Worm (Caenorhabditis elegans) whole organism, late embryonic: ENCODE data around the gene srg-58.

ENCODE experiments used
- C08G9.2 ChIP-seq: sonication (generic microtip); optimal IDR thresholded peaks from 2 replicates; lab custom pipeline; 2016; ENCODE audit warnings: mild to moderate bottlenecking, missing genetic modification characterization, moderate library complexity, missing compliant biosample characterization
- F13H6.1 ChIP-seq: sonication (generic microtip); optimal IDR thresholded peaks from 2 replicates; lab custom pipeline; 2016; ENCODE audit warnings: missing genetic modification characterization, missing compliant biosample characterization
- K02D7.2 ChIP-seq: sonication (generic microtip); optimal IDR thresholded peaks from 2 replicates; lab custom pipeline; 2017; ENCODE audit warnings: mild to moderate bottlenecking, missing genetic modification characterization, missing compliant biosample characterization
- K09A11.1 ChIP-seq: sonication (generic microtip); optimal IDR thresholded peaks from 2 replicates; lab custom pipeline; 2017; ENCODE audit warnings: antibody characterized with exemption, mild to moderate bottlenecking, missing genetic modification characterization, missing compliant biosample characterization; ENCODE audit not compliant: insufficient read depth
- T23F11.4 ChIP-seq: fragments of 200-800 bp; sonication (Bioruptor generic); optimal IDR thresholded peaks from 2 replicates; lab custom pipeline; 2018; ENCODE audit warnings: mild to moderate bottlenecking, missing genetic modification characterization, missing compliant biosample characterization
- Y22D7AL.16 ChIP-seq: sonication (generic microtip); optimal IDR thresholded peaks from 2 replicates; lab custom pipeline; 2016; ENCODE audit warnings: missing genetic modification characterization, missing compliant biosample characterization
- ahr-1 ChIP-seq: sonication (generic microtip); optimal IDR thresholded peaks from 2 replicates; lab custom pipeline; 2016; ENCODE audit warnings: missing genetic modification characterization, missing compliant biosample characterization
- ceh-14 ChIP-seq: sonication (generic microtip); optimal IDR thresholded peaks from 2 replicates; lab custom pipeline; 2016; ENCODE audit warnings: missing genotype, missing genetic modification characterization, missing compliant biosample characterization
- ceh-19 ChIP-seq: fragments of 200-800 bp; sonication (Bioruptor generic); optimal IDR thresholded peaks from 2 replicates; lab custom pipeline; 2018; ENCODE audit warnings: mild to moderate bottlenecking, missing genetic modification characterization, missing compliant biosample characterization
- ceh-2 ChIP-seq: sonication (generic microtip); optimal IDR thresholded peaks from 2 replicates; lab custom pipeline; 2016; ENCODE audit warnings: missing genotype, missing genetic modification characterization, missing compliant biosample characterization
- ceh-22 ChIP-seq: sonication (generic microtip); optimal IDR thresholded peaks from 2 replicates; lab custom pipeline; 2017; ENCODE audit warnings: missing biosample characterization, missing genetic modification characterization
- ceh-24 ChIP-seq: sonication (generic microtip); optimal IDR thresholded peaks from 2 replicates; lab custom pipeline; 2016; ENCODE audit warnings: mild to moderate bottlenecking, missing genetic modification characterization, missing compliant biosample characterization
- ceh-31 ChIP-seq: sonication (generic microtip); optimal IDR thresholded peaks from 2 replicates; lab custom pipeline; 2016; ENCODE audit warnings: missing genetic modification characterization, missing compliant biosample characterization
- elt-2 ChIP-seq: sonication (generic microtip); optimal IDR thresholded peaks from 2 replicates; lab custom pipeline; 2016; ENCODE audit warnings: missing genetic modification reagents, missing genetic modification characterization, missing compliant biosample characterization
- ets-4 ChIP-seq: sonication (generic microtip); optimal IDR thresholded peaks from 2 replicates; lab custom pipeline; 2016; ENCODE audit warnings: missing genetic modification characterization, missing compliant biosample characterization
- eyg-1 ChIP-seq: sonication (generic microtip); optimal IDR thresholded peaks from 2 replicates; lab custom pipeline; 2016; ENCODE audit warnings: missing genotype, missing genetic modification characterization, missing compliant biosample characterization
- hlh-13 ChIP-seq: fragments of 200-800 bp; sonication (Bioruptor generic); optimal IDR thresholded peaks from 2 replicates; lab custom pipeline; 2018; ENCODE audit warnings: mild to moderate bottlenecking, missing genetic modification characterization, missing compliant biosample characterization
- hlh-30 ChIP-seq: sonication (generic microtip); optimal IDR thresholded peaks from 2 replicates; lab custom pipeline; 2017; ENCODE audit warnings: antibody characterized with exemption, missing genetic modification characterization, missing compliant biosample characterization; ENCODE audit not compliant: insufficient read depth
- lim-6 ChIP-seq: sonication (generic microtip); optimal IDR thresholded peaks from 2 replicates; lab custom pipeline; 2016; ENCODE audit warnings: missing genetic modification characterization, missing compliant biosample characterization
- madf-2 ChIP-seq: sonication (generic microtip); optimal IDR thresholded peaks from 2 replicates; lab custom pipeline; 2017; ENCODE audit warnings: missing genetic modification characterization, missing compliant biosample characterization
- nfya-1 ChIP-seq: sonication (generic microtip); optimal IDR thresholded peaks from 2 replicates; lab custom pipeline; 2017; ENCODE audit warnings: missing genetic modification characterization, mild to moderate bottlenecking, missing compliant biosample characterization, antibody characterized with exemption, moderate library complexity
- nhr-11 ChIP-seq: fragments of 150-350 bp; optimal IDR thresholded peaks from 2 replicates; lab custom pipeline; 2014; ENCODE audit warnings: missing biosample characterization, missing genetic modification characterization
- nhr-232 ChIP-seq: sonication (generic microtip); optimal IDR thresholded peaks from 2 replicates; lab custom pipeline; 2016; ENCODE audit warnings: missing genetic modification characterization, missing compliant biosample characterization
- npax-4 ChIP-seq: sonication (generic microtip); optimal IDR thresholded peaks from 2 replicates; lab custom pipeline; 2016; ENCODE audit warnings: missing genetic modification characterization, missing compliant biosample characterization
- pat-9 ChIP-seq: fragments of 200-800 bp; sonication (Bioruptor generic); optimal IDR thresholded peaks from 2 replicates; lab custom pipeline; 2018; ENCODE audit warnings: mild to moderate bottlenecking, missing genetic modification characterization, moderate library complexity, missing compliant biosample characterization
- pax-1 ChIP-seq: fragments of 150-350 bp; optimal IDR thresholded peaks from 2 replicates; lab custom pipeline; 2014; ENCODE audit warnings: missing biosample characterization, missing genetic modification characterization
- pha-2 ChIP-seq: sonication (generic microtip); optimal IDR thresholded peaks from 2 replicates; lab custom pipeline; 2017; ENCODE audit warnings: mild to moderate bottlenecking, missing genetic modification characterization, missing compliant biosample characterization
- pha-4 ChIP-seq: fragments of 150-350 bp; optimal IDR thresholded peaks from 2 replicates; lab custom pipeline; 2018; ENCODE audit warnings: missing biosample characterization, missing genetic modification reagents, missing genetic modification characterization
- pros-1 ChIP-seq: fragments of 150-350 bp; optimal IDR thresholded peaks from 2 replicates; lab custom pipeline; 2014; ENCODE audit warnings: missing biosample characterization, missing genetic modification reagents, missing genetic modification characterization
- sdc-2 ChIP-seq: sonication (generic microtip); optimal IDR thresholded peaks from 2 replicates; lab custom pipeline; 2016; ENCODE audit warnings: missing genotype, missing genetic modification characterization, missing compliant biosample characterization
- tbx-2 ChIP-seq: sonication (generic microtip); optimal IDR thresholded peaks from 2 replicates; lab custom pipeline; 2016; ENCODE audit warnings: missing genetic modification characterization, missing compliant biosample characterization
- ttx-3 ChIP-seq: sonication (generic microtip); optimal IDR thresholded peaks from 2 replicates; lab custom pipeline; 2016; ENCODE audit warnings: missing genetic modification reagents, missing genetic modification characterization, missing compliant biosample characterization
- unc-3 ChIP-seq, 2 experiments: fragments of 200-800 bp in 1 of 2; sonication (Bioruptor generic) in 1 of 2; sonication (generic microtip) in 1 of 2; conservative IDR thresholded peaks in 1 of 2; optimal IDR thresholded peaks in 1 of 2; 2 replicates each; pipeline versions ENCODE4 v1.3.6 to Lab custom; 2016 to 2022; ENCODE audit warnings: missing compliant biosample characterization in 2 of 2, missing genetic modification characterization in 2 of 2, missing genetic modification reagents in 1 of 2
- unc-86 ChIP-seq: sonication (generic microtip); optimal IDR thresholded peaks from 2 replicates; lab custom pipeline; 2016; ENCODE audit warnings: missing genetic modification characterization, missing compliant biosample characterization

srg-58 gene

ce11 chrV:2739607-2740006, 19.7 kb downstream of the srg-58 start:
- no peak for TF ChIP-seq npax-4
- TF ChIP-seq ceh-19 (GFP tag; lab: Kevin White, UChicago), result no peak
- TF ChIP-seq ahr-1 (tag; lab: Kevin White, UChicago), result no peak
- no peak for TF ChIP-seq nfya-1 (tag; lab: Kevin White, UChicago)

ce11 chrV:2738174-2738573, 21.2 kb downstream of the srg-58 start, which contains the start of gene srg-56:
Gene srg-56 (minus strand): TSS chrV:2738274.
- no peak for TF ChIP-seq pat-9 (tag; lab: Kevin White, UChicago)
- no peak for TF ChIP-seq pha-2 (tag; lab: Kevin White, UChicago)
- no peak for TF ChIP-seq ceh-24 (tag; lab: Kevin White, UChicago)
- no peak for TF ChIP-seq lim-6
- no peak for TF ChIP-seq T23F11.4

ce11 chrV:2734360-2734759, 25.0 kb downstream of the srg-58 start, which contains the start of gene srg-57:
Gene srg-57 (minus strand): TSS chrV:2734460.
- TF ChIP-seq pros-1 (tag; lab: Kevin White, UChicago) (no peak), lim-6 (no peak), pax-1 (tag; lab: Kevin White, UChicago) (no peak), K09A11.1 (tag; lab: Kevin White, UChicago) (no peak), ttx-3 (tag; lab: Kevin White, UChicago) (no peak), ceh-2 (tag; lab: Kevin White, UChicago) (no peak), ets-4 (no peak), hlh-13 (GFP tag; lab: Kevin White, UChicago) (no peak), K02D7.2 (tag; lab: Kevin White, UChicago) (no peak), eyg-1 (tag; lab: Kevin White, UChicago) (no peak), sdc-2 (tag; lab: Kevin White, UChicago) (no peak), nhr-232 (tag; lab: Kevin White, UChicago) (no peak), nhr-11 (tag; lab: Kevin White, UChicago) (no peak), F13H6.1 (no peak), ceh-22 (tag; lab: Kevin White, UChicago) (no peak), ceh-31 (tag; lab: Kevin White, UChicago) (no peak), tbx-2 (tag; lab: Kevin White, UChicago) (no peak)
- TF ChIP-seq, all 69 proteins: peak for 0

- TF ChIP-seq elt-2 (tag; lab: Kevin White, UChicago) (peak; percentile 78), Y22D7AL.16 (tag; lab: Kevin White, UChicago) (no peak)
Observed at ce11 chrV:2730784-2731480, 28.4 kb downstream of the srg-58 start, which contains the start of gene dod-3. Gene dod-3 (minus strand): TSS chrV:2731098.

ce11 chrV:2728236-2728635, 31.1 kb downstream of the srg-58 start, which contains the start of gene str-33:
Gene str-33 (plus strand): TSS chrV:2728536.
- TF ChIP-seq pax-1 (tag; lab: Kevin White, UChicago) (no peak), ttx-3 (tag; lab: Kevin White, UChicago) (no peak), ahr-1 (tag; lab: Kevin White, UChicago) (no peak), unc-86 (tag; lab: Kevin White, UChicago) (no peak), ceh-24 (tag; lab: Kevin White, UChicago) (no peak), Y22D7AL.16 (tag; lab: Kevin White, UChicago) (no peak), pha-4 (tag; lab: Kevin White, UChicago) (no peak), ceh-14 (tag; lab: Kevin White, UChicago) (no peak), madf-2 (tag; lab: Kevin White, UChicago) (no peak), unc-3 (GFP tag; conservative IDR thresholded peaks at IDR 0.05; lab: Robert Waterston, UW) (no peak), unc-3 (tag; optimal IDR thresholded peaks at IDR 0.05; lab: Kevin White, UChicago) (no peak), nhr-11 (tag; lab: Kevin White, UChicago) (no peak), hlh-30 (tag; lab: Kevin White, UChicago) (no peak), elt-2 (tag; lab: Kevin White, UChicago) (no peak), C08G9.2 (tag; lab: Kevin White, UChicago) (no peak), pha-2 (tag; lab: Kevin White, UChicago) (no peak), npax-4 (no peak)
